Worm (Caenorhabditis elegans) whole organism, L1 larva: ENCODE data around the gene nstp-10.

Source experiments
- C04F5.9 ChIP-seq: sonication (generic microtip); optimal IDR thresholded peaks from 2 replicates; lab custom pipeline; 2016; ENCODE audit warnings: missing genetic modification characterization, missing compliant biosample characterization
- aha-1 ChIP-seq: fragments of 150-350 bp; optimal IDR thresholded peaks from 2 replicates; lab custom pipeline; 2014; ENCODE audit warnings: missing biosample characterization, missing genetic modification characterization
- alr-1 ChIP-seq: fragments of 200-800 bp; sonication (Bioruptor generic); optimal IDR thresholded peaks from 2 replicates; lab custom pipeline; 2018; ENCODE audit warnings: borderline replicate concordance, mild to moderate bottlenecking, missing genetic modification characterization, missing compliant biosample characterization
- ama-1 ChIP-seq: fragments of 150-350 bp; optimal IDR thresholded peaks from 2 replicates; lab custom pipeline; 2014
- ceh-63 ChIP-seq: fragments of 200-800 bp; sonication (Bioruptor generic); optimal IDR thresholded peaks from 2 replicates; lab custom pipeline; 2018; ENCODE audit warnings: mild to moderate bottlenecking, missing genetic modification characterization, missing compliant biosample characterization
- ceh-8 ChIP-seq: fragments of 200-800 bp; sonication (Bioruptor generic); optimal IDR thresholded peaks from 2 replicates; lab custom pipeline; 2018; ENCODE audit warnings: mild to moderate bottlenecking, missing genetic modification characterization, moderate library complexity, missing compliant biosample characterization
- ceh-82 ChIP-seq, 3 experiments: fragments of 150-350 bp in 1 of 3; sonication (generic microtip) in 2 of 3; optimal IDR thresholded peaks; 2 replicates each; lab custom pipeline; 2014 to 2017; ENCODE audit warnings: missing biosample characterization in 3 of 3, missing genetic modification characterization in 3 of 3
- ceh-88 ChIP-seq: fragments of 200-800 bp; sonication (Bioruptor generic); IDR thresholded peaks from 2 replicates; pipeline ENCODE4 v1.3.6; 2022; ENCODE audit warnings: missing genetic modification characterization, missing compliant biosample characterization
- dpl-1 ChIP-seq, 3 experiments: fragments of 150-350 bp in 2 of 3; sonication (generic microtip) in 1 of 3; optimal IDR thresholded peaks; 2 replicates each; lab custom pipeline; 2014 to 2017; ENCODE audit warnings: missing biosample characterization in 3 of 3, missing genetic modification characterization in 3 of 3, missing genetic modification reagents in 3 of 3
- efl-1 ChIP-seq, 4 experiments: fragments of 150-350 bp; optimal IDR thresholded peaks in 3 of 4; peaks in 1 of 4; 1 replicate in 1 of 4; 2 replicates in 3 of 4; lab custom pipeline; 2014; ENCODE audit warnings: missing biosample characterization in 2 of 4, missing genetic modification characterization in 2 of 4, missing genetic modification reagents in 2 of 4
- egl-13 ChIP-seq: sonication (generic microtip); optimal IDR thresholded peaks from 2 replicates; lab custom pipeline; 2016; ENCODE audit warnings: missing genotype, missing genetic modification reagents, missing genetic modification characterization, missing compliant biosample characterization
- egl-27 ChIP-seq, 2 experiments: fragments of 150-350 bp in 1 of 2; sonication (generic microtip); optimal IDR thresholded peaks; 3 replicates each; lab custom pipeline; 2017 to 2018; ENCODE audit warnings: missing biosample characterization in 2 of 2, missing genetic modification characterization in 2 of 2, missing genetic modification reagents in 2 of 2
- elt-3 ChIP-seq, 6 experiments: fragments of 150-350 bp in 1 of 6; sonication (generic microtip); optimal IDR thresholded peaks; 2 replicates each; lab custom pipeline; 2017 to 2018; ENCODE audit warnings: missing biosample characterization in 6 of 6, missing genetic modification characterization in 6 of 6, inconsistent platforms in 1 of 6
- hlh-4 ChIP-seq: sonication (generic microtip); optimal IDR thresholded peaks from 2 replicates; lab custom pipeline; 2016; ENCODE audit warnings: mild to moderate bottlenecking, missing genetic modification characterization, missing compliant biosample characterization
- hpl-2 ChIP-seq: fragments of 150-350 bp; optimal IDR thresholded peaks from 2 replicates; lab custom pipeline; 2014; ENCODE audit warnings: missing biosample characterization, missing genetic modification reagents, missing genetic modification characterization
- irx-1 ChIP-seq: sonication (generic microtip); optimal IDR thresholded peaks from 2 replicates; lab custom pipeline; 2016; ENCODE audit warnings: missing genetic modification characterization, missing compliant biosample characterization
- isw-1 ChIP-seq: fragments of 200-800 bp; sonication (Bioruptor generic); IDR thresholded peaks from 2 replicates; pipeline ENCODE4 v1.3.6; 2022; ENCODE audit warnings: missing genetic modification characterization, missing compliant biosample characterization
- jun-1 ChIP-seq: fragments of 150-350 bp; optimal IDR thresholded peaks from 2 replicates; lab custom pipeline; 2014; ENCODE audit warnings: missing biosample characterization, missing genetic modification reagents, missing genetic modification characterization
- lin-15B ChIP-seq: fragments of 150-350 bp; sonication (generic microtip); optimal IDR thresholded peaks from 3 replicates; lab custom pipeline; 2014; ENCODE audit warnings: missing biosample characterization, missing genetic modification characterization
- lin-39 ChIP-seq: fragments of 150-350 bp; optimal IDR thresholded peaks from 2 replicates; lab custom pipeline; 2014; ENCODE audit warnings: missing biosample characterization, missing genetic modification reagents, missing genetic modification characterization
- mdl-1 ChIP-seq, 2 experiments: fragments of 150-350 bp; optimal IDR thresholded peaks; 2 replicates each; lab custom pipeline; 2014 to 2017; ENCODE audit warnings: missing biosample characterization in 2 of 2, missing genetic modification characterization in 2 of 2, inconsistent platforms in 1 of 2
- mef-2 ChIP-seq: fragments of 150-350 bp; optimal IDR thresholded peaks from 2 replicates; lab custom pipeline; 2014; ENCODE audit warnings: missing biosample characterization, missing genetic modification characterization
- nhr-19 ChIP-seq: fragments of 200-800 bp; sonication (Bioruptor generic); conservative IDR thresholded peaks from 2 replicates; pipeline ENCODE4 v1.3.6; 2022; ENCODE audit warnings: missing genetic modification characterization, missing compliant biosample characterization
- nhr-20 ChIP-seq: sonication (generic microtip); optimal IDR thresholded peaks from 2 replicates; lab custom pipeline; 2016; ENCODE audit warnings: mild to moderate bottlenecking, missing genetic modification characterization, missing compliant biosample characterization
- nhr-237 ChIP-seq: fragments of 150-350 bp; optimal IDR thresholded peaks from 2 replicates; lab custom pipeline; 2014; ENCODE audit warnings: missing biosample characterization, missing genetic modification characterization
- nhr-28 ChIP-seq: fragments of 150-350 bp; optimal IDR thresholded peaks from 2 replicates; lab custom pipeline; 2014; ENCODE audit warnings: missing biosample characterization, missing genetic modification characterization
- nhr-47 ChIP-seq: sonication (generic microtip); optimal IDR thresholded peaks from 2 replicates; lab custom pipeline; 2016; ENCODE audit warnings: mild to moderate bottlenecking, missing genetic modification characterization, moderate library complexity, missing compliant biosample characterization
- nhr-77 ChIP-seq: fragments of 150-350 bp; optimal IDR thresholded peaks from 2 replicates; lab custom pipeline; 2014; ENCODE audit warnings: missing biosample characterization, missing genetic modification characterization
- nhr-84 ChIP-seq: sonication (generic microtip); optimal IDR thresholded peaks from 2 replicates; lab custom pipeline; 2017; ENCODE audit warnings: missing biosample characterization, missing genetic modification characterization
- nhr-85 ChIP-seq: sonication (generic microtip); peaks from one replicate; lab custom pipeline; 2016; ENCODE audit warnings: missing genetic modification characterization, inconsistent platforms, missing compliant biosample characterization
- nhr-90 ChIP-seq: sonication (generic microtip); optimal IDR thresholded peaks from 2 replicates; lab custom pipeline; 2016; ENCODE audit warnings: mild to moderate bottlenecking, missing genetic modification characterization, missing compliant biosample characterization; ENCODE audit not compliant: poor library complexity
- pax-3 ChIP-seq: fragments of 200-800 bp; sonication (Bioruptor generic); optimal IDR thresholded peaks from 2 replicates; lab custom pipeline; 2018; ENCODE audit warnings: mild to moderate bottlenecking, missing genetic modification characterization, moderate library complexity, missing compliant biosample characterization
- pqm-1 ChIP-seq: sonication (generic microtip); optimal IDR thresholded peaks from 3 replicates; lab custom pipeline; 2017; ENCODE audit warnings: missing biosample characterization, missing genetic modification characterization
- snpc-4 ChIP-seq: fragments of 150-350 bp; optimal IDR thresholded peaks from 2 replicates; lab custom pipeline; 2014; ENCODE audit warnings: missing biosample characterization, missing genetic modification characterization
- snu-23 ChIP-seq: sonication (generic microtip); optimal IDR thresholded peaks from 2 replicates; lab custom pipeline; 2016; ENCODE audit warnings: missing genetic modification characterization, missing compliant biosample characterization
- sptf-1 ChIP-seq: fragments of 150-350 bp; optimal IDR thresholded peaks from 2 replicates; lab custom pipeline; 2014; ENCODE audit warnings: missing biosample characterization, missing genetic modification characterization
- sup-37 ChIP-seq: fragments of 200-800 bp; sonication (Bioruptor generic); optimal IDR thresholded peaks from 2 replicates; lab custom pipeline; 2018; ENCODE audit warnings: mild to moderate bottlenecking, missing genetic modification characterization, missing compliant biosample characterization
- swsn-7 ChIP-seq: sonication (generic microtip); optimal IDR thresholded peaks from 2 replicates; lab custom pipeline; 2016; ENCODE audit warnings: missing genetic modification characterization, missing compliant biosample characterization
- tbx-2 ChIP-seq: sonication (generic microtip); optimal IDR thresholded peaks from 2 replicates; lab custom pipeline; 2016; ENCODE audit warnings: missing genetic modification characterization, missing compliant biosample characterization
- unc-86 ChIP-seq: sonication (generic microtip); optimal IDR thresholded peaks from 2 replicates; lab custom pipeline; 2016; ENCODE audit warnings: missing genetic modification characterization, missing compliant biosample characterization
- unc-98 ChIP-seq: fragments of 200-800 bp; sonication (Bioruptor generic); IDR thresholded peaks from 2 replicates; pipeline ENCODE4 v1.3.6; 2022; ENCODE audit warnings: missing genetic modification characterization, missing compliant biosample characterization
- vab-15 ChIP-seq: sonication (generic microtip); optimal IDR thresholded peaks from 2 replicates; lab custom pipeline; 2017; ENCODE audit warnings: missing genotype, mild to moderate bottlenecking, missing genetic modification characterization, missing compliant biosample characterization

Gene nstp-10

DNA sequence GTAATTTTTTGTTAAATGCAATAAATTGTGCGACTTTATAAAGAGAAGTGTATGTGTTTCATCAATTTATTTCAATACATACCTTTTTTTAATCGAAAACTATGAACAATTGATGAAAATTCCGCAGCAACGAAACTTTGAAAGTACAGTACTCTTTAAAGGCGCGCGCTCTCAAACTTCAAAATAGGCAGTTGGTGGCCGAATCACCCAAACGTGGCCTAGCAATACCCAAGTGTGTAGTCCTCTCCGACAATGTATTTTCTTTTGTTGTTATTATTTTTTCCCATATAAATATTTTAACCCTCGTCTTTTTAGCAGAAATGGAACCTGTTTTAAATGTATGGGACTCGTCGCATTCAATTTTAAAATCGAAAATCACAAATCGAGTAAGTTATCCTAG is 13.1 kb downstream of the nstp-10 start, which contains the start of gene C50F4.4 (continued):
- TF ChIP-seq alr-1 (tag; lab: Kevin White, UChicago), result no peak
- no peak for TF ChIP-seq snpc-4 (tag; lab: Kevin White, UChicago)
- TF ChIP-seq C04F5.9 (tag; lab: Kevin White, UChicago), result no peak
- no peak for TF ChIP-seq isw-1 (GFP tag; lab: Robert Waterston, UW)
- peak; percentile 55 for TF ChIP-seq snu-23 (GFP tag; lab: Kevin White, UChicago)
- no peak for TF ChIP-seq nhr-28 (tag; lab: Kevin White, UChicago)

DNA sequence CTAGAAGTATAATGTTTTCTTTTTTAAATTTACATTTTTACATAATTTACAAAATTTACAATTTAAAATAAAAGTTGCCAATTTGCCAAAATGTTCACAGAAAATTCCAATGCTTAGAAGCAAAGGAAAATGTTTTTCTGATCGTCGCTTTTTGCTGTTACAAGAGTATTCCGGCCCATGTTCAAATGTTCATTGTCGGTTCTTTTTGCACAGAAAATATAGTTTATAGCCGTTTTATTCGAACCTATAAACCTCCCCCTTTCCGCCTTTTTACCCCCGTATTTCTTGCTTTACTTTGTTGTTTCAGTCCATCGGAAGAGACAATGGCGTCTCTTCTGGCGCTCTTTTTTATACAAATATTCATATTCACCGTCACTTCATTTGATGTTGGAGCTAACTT is 15.0 kb downstream of the nstp-10 start, which contains the start of gene tag-329:
Gene tag-329, plus strand, starts transcription at position 301 of the 400 bp plus-strand sequence.
- TF ChIP-seq nhr-20 (tag; lab: Kevin White, UChicago), result no peak
- no peak for TF ChIP-seq nhr-77 (tag; lab: Kevin White, UChicago)
- TF ChIP-seq ceh-63 (GFP tag; lab: Kevin White, UChicago), result no peak
- TF ChIP-seq elt-3 (tag; optimal IDR thresholded peaks at IDR 0.05; lab: Kevin White, UChicago), result no peak
- no peak for TF ChIP-seq nhr-19
- no peak for TF ChIP-seq pqm-1 (tag; lab: Kevin White, UChicago)
- no peak for TF ChIP-seq hlh-4 (tag; lab: Kevin White, UChicago)
- TF ChIP-seq aha-1 (tag; lab: Kevin White, UChicago), result no peak
- no peak for TF ChIP-seq jun-1 (tag; lab: Kevin White, UChicago)
- TF ChIP-seq nhr-90 (tag; lab: Kevin White, UChicago), result no peak
- no peak for TF ChIP-seq nhr-47 (tag; lab: Kevin White, UChicago)
- no peak for TF ChIP-seq nhr-237 (tag; lab: Kevin White, UChicago)
- no peak for TF ChIP-seq tbx-2 (tag; lab: Kevin White, UChicago)
- TF ChIP-seq egl-27 (tag; optimal IDR thresholded peaks at IDR 0.05; lab: Kevin White, UChicago), result no peak
- no peak for TF ChIP-seq unc-86 (tag; lab: Kevin White, UChicago)
- TF ChIP-seq unc-98, result no peak
- TF ChIP-seq sup-37, result no peak

DNA sequence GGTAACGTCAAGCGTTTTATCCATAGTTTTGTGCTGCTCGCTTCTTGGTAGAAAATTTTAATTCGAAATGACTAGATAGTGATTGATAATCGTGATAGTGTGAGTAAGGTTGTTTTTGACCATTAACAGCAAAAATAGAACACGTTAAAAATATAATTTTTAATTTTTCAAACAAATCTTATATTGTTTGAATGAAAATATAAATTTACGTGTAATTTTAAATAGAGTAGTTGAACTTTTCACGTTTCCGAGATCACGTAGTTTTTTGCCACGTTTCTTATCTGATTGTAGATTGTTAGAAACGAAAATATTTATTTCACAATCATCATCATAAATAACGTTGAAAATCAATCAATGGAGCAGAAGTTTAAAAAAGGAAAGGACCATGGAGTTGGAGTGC is 18.2 kb downstream of the nstp-10 start, which contains the start of the genes C50F4.10 and pfk-1.2:
Gene C50F4.10, minus strand, starts transcription at position 101 of the 400 bp plus-strand sequence.
Gene pfk-1.2, plus strand, starts transcription at position 325 of the 400 bp plus-strand sequence.
- TF ChIP-seq nhr-28 (tag; lab: Kevin White, UChicago), result no peak
- TF ChIP-seq nhr-19, result no peak
- TF ChIP-seq pax-3 (tag; lab: Kevin White, UChicago), result no peak
- TF ChIP-seq hpl-2 (GFP tag; lab: Kevin White, UChicago), result no peak
- no peak for TF ChIP-seq nhr-85 (tag; lab: Kevin White, UChicago)
- no peak for TF ChIP-seq ama-1 (lab: Kevin White, UChicago)
- TF ChIP-seq swsn-7 (tag; lab: Kevin White, UChicago), result no peak
- no peak for TF ChIP-seq ceh-82 (tag; optimal IDR thresholded peaks at IDR 0.05; lab: Kevin White, UChicago)
- TF ChIP-seq efl-1 (optimal IDR thresholded peaks at IDR 0.05; lab: Kevin White, UChicago), result no peak
- TF ChIP-seq efl-1 (GFP tag; optimal IDR thresholded peaks at IDR 0.05 in 1 of 2; lab: Kevin White, UChicago), result no peak
- TF ChIP-seq nhr-84 (tag; lab: Kevin White, UChicago), result no peak
- TF ChIP-seq lin-15B, result no peak
- no peak for TF ChIP-seq ceh-88 (GFP tag; lab: Robert Waterston, UW)
- TF ChIP-seq pqm-1 (tag; lab: Kevin White, UChicago), result no peak
- TF ChIP-seq vab-15 (tag; lab: Kevin White, UChicago), result no peak
- TF ChIP-seq nhr-90 (tag; lab: Kevin White, UChicago), result no peak
- TF ChIP-seq dpl-1 (GFP tag; optimal IDR thresholded peaks at IDR 0.05; lab: Kevin White, UChicago), result no peak
- TF ChIP-seq lin-39 (tag; lab: Kevin White, UChicago), result no peak
- TF ChIP-seq egl-27 (tag; optimal IDR thresholded peaks at IDR 0.05; lab: Kevin White, UChicago), result no peak

DNA sequence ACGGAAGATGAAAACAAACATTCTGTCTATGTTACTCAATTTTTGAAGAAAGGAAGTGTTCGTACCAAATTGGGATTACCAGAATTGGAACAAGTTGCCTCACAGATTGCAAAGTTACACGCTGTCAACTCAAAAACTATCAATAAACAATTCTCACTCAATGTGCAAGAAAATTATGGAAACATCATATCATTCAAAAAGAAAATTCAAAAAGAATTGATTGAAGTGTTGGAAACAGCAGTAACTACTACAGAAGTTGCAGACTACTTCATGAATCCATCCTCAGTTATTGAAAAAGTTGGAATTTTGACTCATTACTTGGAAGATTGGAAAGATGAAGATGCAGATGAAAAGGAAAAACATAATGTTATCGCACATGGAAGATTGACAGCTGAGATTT is 21.7 kb downstream of the nstp-10 start:
- TF ChIP-seq ceh-8 (GFP tag; lab: Kevin White, UChicago) (no peak), sup-37 (no peak), nhr-84 (tag; lab: Kevin White, UChicago) (no peak), irx-1 (no peak), sptf-1 (tag; lab: Kevin White, UChicago) (no peak), egl-13 (tag; lab: Kevin White, UChicago) (no peak), pax-3 (tag; lab: Kevin White, UChicago) (no peak), mdl-1 (tag; optimal IDR thresholded peaks at IDR 0.05; lab: Kevin White, UChicago) (no peak), jun-1 (tag; lab: Kevin White, UChicago) (no peak), ceh-63 (GFP tag; lab: Kevin White, UChicago) (no peak), lin-15B (no peak), pqm-1 (tag; lab: Kevin White, UChicago) (no peak), mef-2 (tag; lab: Kevin White, UChicago) (no peak)
- TF ChIP-seq, all 84 proteins: peak for 0
